Worm (Caenorhabditis elegans) whole organism, L3 larva: ENCODE measurements around the gene mek-1.

Source experiments
- ZK546.5 ChIP-seq: sonication (generic microtip); optimal IDR thresholded peaks from 2 replicates; lab custom pipeline; 2017; ENCODE audit warnings: missing biosample characterization, missing genetic modification characterization
- aly-2 ChIP-seq: fragments of 150-350 bp; optimal IDR thresholded peaks from 2 replicates; lab custom pipeline; 2014; ENCODE audit warnings: missing biosample characterization, missing genetic modification characterization
- ceh-16 ChIP-seq: sonication (generic microtip); optimal IDR thresholded peaks from 2 replicates; lab custom pipeline; 2017; ENCODE audit warnings: missing biosample characterization, missing genetic modification characterization
- ceh-28 ChIP-seq: fragments of 150-350 bp; optimal IDR thresholded peaks from 2 replicates; lab custom pipeline; 2014; ENCODE audit warnings: missing biosample characterization, missing genetic modification reagents, missing genetic modification characterization
- ceh-82 ChIP-seq: fragments of 150-350 bp; optimal IDR thresholded peaks from 2 replicates; lab custom pipeline; 2014; ENCODE audit warnings: missing biosample characterization, missing genetic modification characterization
- ceh-9 ChIP-seq: sonication (generic microtip); optimal IDR thresholded peaks from 2 replicates; lab custom pipeline; 2018; ENCODE audit warnings: missing biosample characterization, missing genetic modification characterization
- daf-12 ChIP-seq: fragments of 150-350 bp; optimal IDR thresholded peaks from 2 replicates; lab custom pipeline; 2014; ENCODE audit warnings: missing biosample characterization, missing genetic modification reagents, missing genetic modification characterization
- egl-5 ChIP-seq: fragments of 150-350 bp; optimal IDR thresholded peaks from 2 replicates; lab custom pipeline; 2017; ENCODE audit warnings: missing biosample characterization, missing genetic modification reagents, missing genetic modification characterization, inconsistent platforms
- elt-1 ChIP-seq: fragments of 150-350 bp; optimal IDR thresholded peaks from 2 replicates; lab custom pipeline; 2014; ENCODE audit warnings: missing biosample characterization, missing genetic modification characterization
- elt-2 ChIP-seq: sonication (generic microtip); optimal IDR thresholded peaks from 2 replicates; lab custom pipeline; 2016; ENCODE audit warnings: missing genetic modification reagents, mild to moderate bottlenecking, missing genetic modification characterization, missing compliant biosample characterization
- elt-3 ChIP-seq, 3 experiments: fragments of 150-350 bp in 1 of 3; sonication (generic microtip) in 2 of 3; optimal IDR thresholded peaks; 2 replicates in 2 of 3; 4 replicates in 1 of 3; lab custom pipeline; 2014 to 2017; ENCODE audit warnings: missing biosample characterization in 3 of 3, missing genetic modification characterization in 3 of 3
- eor-1 ChIP-seq, 2 experiments: fragments of 150-350 bp; optimal IDR thresholded peaks; 2 replicates each; lab custom pipeline; 2014 to 2018; ENCODE audit warnings: missing biosample characterization in 2 of 2, missing genetic modification characterization in 2 of 2
- fkh-10 ChIP-seq: sonication (generic microtip); optimal IDR thresholded peaks from 2 replicates; lab custom pipeline; 2017; ENCODE audit warnings: missing biosample characterization, missing genetic modification reagents, missing genetic modification characterization
- fkh-2 ChIP-seq: fragments of 150-350 bp; optimal IDR thresholded peaks from 2 replicates; lab custom pipeline; 2014; ENCODE audit warnings: missing biosample characterization, missing genetic modification reagents, missing genetic modification characterization
- fos-1 ChIP-seq: fragments of 150-350 bp; optimal IDR thresholded peaks from 2 replicates; lab custom pipeline; 2014; ENCODE audit warnings: missing biosample characterization, missing genetic modification characterization
- hmg-11 ChIP-seq: sonication (generic microtip); optimal IDR thresholded peaks from 2 replicates; lab custom pipeline; 2016; ENCODE audit warnings: missing genetic modification characterization, missing compliant biosample characterization
- jun-1 ChIP-seq: fragments of 150-350 bp; optimal IDR thresholded peaks from 2 replicates; lab custom pipeline; 2014; ENCODE audit warnings: missing biosample characterization, missing genetic modification reagents, missing genetic modification characterization
- lin-39 ChIP-seq: fragments of 150-350 bp; optimal IDR thresholded peaks from 2 replicates; lab custom pipeline; 2018; ENCODE audit warnings: missing biosample characterization, missing genetic modification reagents, missing genetic modification characterization
- lsy-12 ChIP-seq: sonication (generic microtip); optimal IDR thresholded peaks from 2 replicates; lab custom pipeline; 2016; ENCODE audit warnings: mild to moderate bottlenecking, missing genetic modification characterization, missing compliant biosample characterization
- mdl-1 ChIP-seq: fragments of 150-350 bp; optimal IDR thresholded peaks from 2 replicates; lab custom pipeline; 2014; ENCODE audit warnings: missing biosample characterization, missing genetic modification characterization
- mml-1 ChIP-seq: fragments of 150-350 bp; sonication (generic microtip); optimal IDR thresholded peaks from 3 replicates; lab custom pipeline; 2014; ENCODE audit warnings: missing biosample characterization, missing genetic modification characterization
- nhr-11 ChIP-seq: fragments of 150-350 bp; optimal IDR thresholded peaks from 2 replicates; lab custom pipeline; 2014; ENCODE audit warnings: missing biosample characterization, missing genetic modification characterization
- nhr-12 ChIP-seq: fragments of 150-350 bp; optimal IDR thresholded peaks from 2 replicates; lab custom pipeline; 2014; ENCODE audit warnings: missing biosample characterization, missing genetic modification characterization
- nhr-23 ChIP-seq: fragments of 150-350 bp; optimal IDR thresholded peaks from 2 replicates; lab custom pipeline; 2014; ENCODE audit warnings: missing biosample characterization, missing genetic modification reagents, missing genetic modification characterization
- nhr-237 ChIP-seq: fragments of 150-350 bp; optimal IDR thresholded peaks from 2 replicates; lab custom pipeline; 2014; ENCODE audit warnings: missing biosample characterization, missing genetic modification characterization
- nhr-25 ChIP-seq: sonication (generic microtip); optimal IDR thresholded peaks from 2 replicates; lab custom pipeline; 2017; ENCODE audit warnings: missing biosample characterization, missing genetic modification characterization
- nhr-43 ChIP-seq: sonication (generic microtip); optimal IDR thresholded peaks from 2 replicates; lab custom pipeline; 2016; ENCODE audit warnings: mild to moderate bottlenecking, missing genetic modification characterization, missing compliant biosample characterization; ENCODE audit not compliant: poor library complexity, severe bottlenecking
- nhr-67 ChIP-seq: fragments of 150-350 bp; optimal IDR thresholded peaks from 2 replicates; lab custom pipeline; 2014; ENCODE audit warnings: missing biosample characterization, missing genetic modification characterization
- nhr-76 ChIP-seq: fragments of 150-350 bp; sonication (generic microtip); optimal IDR thresholded peaks from 5 replicates; lab custom pipeline; 2014; ENCODE audit warnings: missing biosample characterization, missing genetic modification characterization
- nhr-77 ChIP-seq: fragments of 150-350 bp; optimal IDR thresholded peaks from 2 replicates; lab custom pipeline; 2014; ENCODE audit warnings: missing biosample characterization, missing genetic modification characterization
- pha-4 ChIP-seq: fragments of 150-350 bp; optimal IDR thresholded peaks from 2 replicates; lab custom pipeline; 2014; ENCODE audit warnings: missing biosample characterization, missing genetic modification reagents, missing genetic modification characterization
- pqm-1 ChIP-seq: fragments of 150-350 bp; optimal IDR thresholded peaks from 2 replicates; lab custom pipeline; 2017; ENCODE audit warnings: missing biosample characterization, missing genetic modification characterization, inconsistent platforms
- sea-2 ChIP-seq: fragments of 150-350 bp; sonication (generic microtip); optimal IDR thresholded peaks from 4 replicates; lab custom pipeline; 2014; ENCODE audit warnings: missing biosample characterization, missing genetic modification reagents, missing genetic modification characterization
- snpc-4 ChIP-seq: fragments of 150-350 bp; optimal IDR thresholded peaks from 2 replicates; lab custom pipeline; 2014; ENCODE audit warnings: missing biosample characterization, missing genetic modification characterization
- tbx-2 ChIP-seq: sonication (generic microtip); optimal IDR thresholded peaks from 2 replicates; lab custom pipeline; 2016; ENCODE audit warnings: mild to moderate bottlenecking, missing genetic modification characterization, missing compliant biosample characterization
- unc-62 ChIP-seq: fragments of 150-350 bp; sonication (generic microtip); optimal IDR thresholded peaks from 4 replicates; lab custom pipeline; 2014; ENCODE audit warnings: missing biosample characterization, missing genetic modification reagents, missing genetic modification characterization
- zag-1 ChIP-seq: fragments of 150-350 bp; optimal IDR thresholded peaks from 2 replicates; lab custom pipeline; 2014; ENCODE audit warnings: missing biosample characterization, missing genetic modification characterization
- ztf-11 ChIP-seq: fragments of 150-350 bp; optimal IDR thresholded peaks from 2 replicates; lab custom pipeline; 2014; ENCODE audit warnings: missing biosample characterization, missing genetic modification characterization
- ztf-4 ChIP-seq: fragments of 150-350 bp; optimal IDR thresholded peaks from 2 replicates; lab custom pipeline; 2014; ENCODE audit warnings: missing biosample characterization, missing genetic modification characterization

Gene mek-1

ce11 chrX:7478948-7479347 is at the start of gene mek-1:
mek-1 (plus strand) TSS chrX:7479248.
- TF ChIP-seq unc-62 (no peak), fkh-2 (tag; lab: Kevin White, UChicago) (no peak), ztf-11 (tag; lab: Kevin White, UChicago) (no peak), nhr-43 (tag; lab: Kevin White, UChicago) (no peak), pqm-1 (tag; lab: Kevin White, UChicago) (no peak), daf-12 (no peak), mdl-1 (tag; lab: Kevin White, UChicago) (no peak), nhr-12 (tag; lab: Kevin White, UChicago) (no peak), eor-1 (tag; optimal IDR thresholded peaks at IDR 0.05; lab: Kevin White, UChicago) (no peak), ceh-28 (tag; lab: Kevin White, UChicago) (no peak), ceh-9 (tag; lab: Kevin White, UChicago) (no peak), fos-1 (tag; lab: Kevin White, UChicago) (no peak), elt-2 (tag; lab: Kevin White, UChicago) (no peak), nhr-76 (tag; lab: Kevin White, UChicago) (no peak)

- TF ChIP-seq mml-1 (tag; lab: Kevin White, UChicago) (no peak), nhr-23 (tag; lab: Kevin White, UChicago) (peak; percentile 20), elt-1 (no peak), elt-3 (tag; optimal IDR thresholded peaks at IDR 0.05; lab: Kevin White, UChicago) (no peak), daf-12 (no peak), nhr-25 (tag; lab: Kevin White, UChicago) (peak; percentile 54), ceh-28 (tag; lab: Kevin White, UChicago) (no peak), nhr-11 (no peak), hmg-11 (tag; lab: Kevin White, UChicago) (peak; percentile 31), ceh-9 (tag; lab: Kevin White, UChicago) (no peak), jun-1 (tag; lab: Kevin White, UChicago) (no peak)
Measured at ce11 chrX:7430483-7430882, 48.6 kb upstream of the mek-1 start.

ce11 chrX:7431165-7431564 is 47.9 kb upstream of the mek-1 start, which contains the start of gene clc-2:
clc-2 (plus strand) TSS chrX:7431465.
- TF ChIP-seq tbx-2 (tag; lab: Kevin White, UChicago) = no peak
- TF ChIP-seq ZK546.5 (tag; lab: Kevin White, UChicago) = no peak
- no peak for TF ChIP-seq pha-4 (tag; lab: Kevin White, UChicago)
- TF ChIP-seq nhr-76 (tag; lab: Kevin White, UChicago) = no peak
- TF ChIP-seq snpc-4 (tag; lab: Kevin White, UChicago) = no peak
- no peak for TF ChIP-seq ceh-16
- TF ChIP-seq egl-5 = no peak
- no peak for TF ChIP-seq eor-1 (tag; optimal IDR thresholded peaks at IDR 0.05; lab: Kevin White, UChicago)
- no peak for TF ChIP-seq nhr-77 (tag; lab: Kevin White, UChicago)
- no peak for TF ChIP-seq aly-2
- no peak for TF ChIP-seq nhr-67 (tag; lab: Kevin White, UChicago)
- no peak for TF ChIP-seq elt-2 (tag; lab: Kevin White, UChicago)
- no peak for TF ChIP-seq zag-1 (tag; lab: Kevin White, UChicago)

ce11 chrX:7433269-7433668 is 45.8 kb upstream of the mek-1 start, which contains the start of gene clc-5:
clc-5 (plus strand) TSS chrX:7433569.
- TF ChIP-seq hmg-11 (tag; lab: Kevin White, UChicago) (no peak), ztf-4 (tag; lab: Kevin White, UChicago) (no peak), pqm-1 (tag; lab: Kevin White, UChicago) (no peak), lin-39 (no peak), lsy-12 (tag; lab: Kevin White, UChicago) (no peak)

ce11 chrX:7436912-7437311 is 42.1 kb upstream of the mek-1 start:
- TF ChIP-seq jun-1 (tag; lab: Kevin White, UChicago) = peak; percentile 6
- no peak for TF ChIP-seq fkh-10 (GFP tag; lab: Kevin White, UChicago)
- no peak for TF ChIP-seq mdl-1 (tag; lab: Kevin White, UChicago)
- TF ChIP-seq ceh-82 (tag; lab: Kevin White, UChicago) = no peak
- TF ChIP-seq sea-2 (GFP tag; lab: Kevin White, UChicago) = no peak
- no peak for TF ChIP-seq nhr-237 (tag; lab: Kevin White, UChicago)
